Fruit fly (Drosophila melanogaster) whole organism, embryonic: Measurements from ENCODE around the gene CG8112.

ENCODE experiments used
- Abd-B ChIP-seq: fragments of 200-800 bp; sonication (Bioruptor generic); optimal IDR thresholded peaks from 2 replicates; lab custom pipeline; 2018; ENCODE audit warnings: missing biosample characterization, mild to moderate bottlenecking, missing genetic modification characterization, moderate library complexity
- Bdp1 ChIP-seq: fragments of 200-800 bp; sonication (Bioruptor generic); optimal IDR thresholded peaks from 3 replicates; lab custom pipeline; 2016; ENCODE audit warnings: missing biosample characterization, missing genetic modification characterization
- Blimp-1 ChIP-seq: fragments of 200-800 bp; sonication (Bioruptor generic); optimal IDR thresholded peaks from 3 replicates; lab custom pipeline; 2018; ENCODE audit warnings: missing biosample characterization, missing genetic modification characterization, mild to moderate bottlenecking, moderate library complexity, missing genetic modification reagents
- CG10654 ChIP-seq: fragments of 200-800 bp; sonication (Bioruptor generic); optimal IDR thresholded peaks from 2 replicates; lab custom pipeline; 2016; ENCODE audit warnings: missing biosample characterization, missing genetic modification characterization
- CG10979 ChIP-seq: fragments of 200-800 bp; sonication (Bioruptor generic); optimal IDR thresholded peaks from 2 replicates; lab custom pipeline; 2018; ENCODE audit warnings: missing biosample characterization, mild to moderate bottlenecking, missing genetic modification characterization, moderate library complexity
- CG11456 ChIP-seq: fragments of 200-800 bp; sonication (Bioruptor generic); IDR thresholded peaks from 3 replicates; pipeline ENCODE4 v1.3.6; 2022; ENCODE audit warnings: missing biosample characterization, missing genetic modification characterization
- CG13123 ChIP-seq: fragments of 200-800 bp; sonication (Bioruptor generic); optimal IDR thresholded peaks from 2 replicates; lab custom pipeline; 2016; ENCODE audit warnings: missing biosample characterization, missing genetic modification characterization
- CG13424 ChIP-seq: fragments of 200-800 bp; sonication (Bioruptor generic); optimal IDR thresholded peaks from 2 replicates; lab custom pipeline; 2019; ENCODE audit warnings: missing biosample characterization, mild to moderate bottlenecking, missing genetic modification characterization, moderate library complexity
- CG14860 ChIP-seq: fragments of 200-800 bp; sonication (Bioruptor generic); IDR thresholded peaks from 3 replicates; pipeline ENCODE4 v1.3.6; 2022; ENCODE audit warnings: missing biosample characterization, missing genetic modification characterization; ENCODE audit not compliant: partially characterized antibody
- CG15514 ChIP-seq: fragments of 200-800 bp; sonication (Bioruptor generic); optimal IDR thresholded peaks from 3 replicates; lab custom pipeline; 2017; ENCODE audit warnings: missing biosample characterization, missing genetic modification characterization, mild to moderate bottlenecking, moderate library complexity, missing genetic modification reagents
- CG17568 ChIP-seq: fragments of 200-800 bp; sonication (Bioruptor generic); optimal IDR thresholded peaks from 2 replicates; lab custom pipeline; 2018; ENCODE audit warnings: missing biosample characterization, mild to moderate bottlenecking, missing genetic modification characterization, moderate library complexity
- CG17802 ChIP-seq: fragments of 200-800 bp; sonication (Bioruptor generic); optimal IDR thresholded peaks from 2 replicates; lab custom pipeline; 2018; ENCODE audit warnings: missing biosample characterization, mild to moderate bottlenecking, missing genetic modification characterization, moderate library complexity
- CG31441 ChIP-seq: fragments of 200-800 bp; sonication (Bioruptor generic); IDR thresholded peaks from 2 replicates; pipeline ENCODE4 v1.3.6; 2022; ENCODE audit warnings: missing biosample characterization, missing genetic modification characterization
- CG3847 ChIP-seq: fragments of 200-800 bp; sonication (Bioruptor generic); IDR thresholded peaks from 2 replicates; pipeline ENCODE4 v1.3.6; 2022; ENCODE audit warnings: missing biosample characterization, missing genetic modification characterization
- CG6683 ChIP-seq: fragments of 200-800 bp; sonication (Bioruptor generic); optimal IDR thresholded peaks from 2 replicates; lab custom pipeline; 2017; ENCODE audit warnings: missing biosample characterization, mild to moderate bottlenecking, missing genetic modification characterization, missing genetic modification reagents
- CG7271 ChIP-seq: fragments of 200-800 bp; sonication (Bioruptor generic); optimal IDR thresholded peaks from 2 replicates; lab custom pipeline; 2018; ENCODE audit warnings: missing biosample characterization, mild to moderate bottlenecking, missing genetic modification characterization, moderate library complexity
- CG7556 ChIP-seq: fragments of 200-800 bp; sonication (Bioruptor generic); optimal IDR thresholded peaks from 2 replicates; lab custom pipeline; 2017; ENCODE audit warnings: missing biosample characterization, mild to moderate bottlenecking, missing genetic modification characterization
- CG9876 ChIP-seq: fragments of 200-800 bp; sonication (Bioruptor generic); optimal IDR thresholded peaks from 2 replicates; lab custom pipeline; 2016; ENCODE audit warnings: missing biosample characterization, missing genetic modification characterization
- Dip3 ChIP-seq: fragments of 200-800 bp; sonication (Bioruptor generic); optimal IDR thresholded peaks from 3 replicates; lab custom pipeline; 2016; ENCODE audit warnings: missing biosample characterization, missing genetic modification characterization
- Dp ChIP-seq: fragments of 200-800 bp; sonication (Bioruptor generic); optimal IDR thresholded peaks from 2 replicates; lab custom pipeline; 2018; ENCODE audit warnings: missing biosample characterization, mild to moderate bottlenecking, missing genetic modification characterization, moderate library complexity
- Drgx ChIP-seq: fragments of 200-800 bp; sonication (Bioruptor generic); IDR thresholded peaks from 2 replicates; pipeline ENCODE4 v1.3.6; 2022; ENCODE audit warnings: missing biosample characterization, missing genetic modification characterization
- E2f2 ChIP-seq: fragments of 200-800 bp; sonication (Bioruptor generic); IDR thresholded peaks from 2 replicates; pipeline ENCODE4 v1.3.6; 2022; ENCODE audit warnings: missing biosample characterization, missing genetic modification characterization
- Fer2 ChIP-seq: fragments of 200-800 bp; sonication (Bioruptor generic); optimal IDR thresholded peaks from 2 replicates; lab custom pipeline; 2018; ENCODE audit warnings: missing biosample characterization, mild to moderate bottlenecking, missing genetic modification characterization, moderate library complexity
- HLH3B ChIP-seq: fragments of 200-800 bp; sonication (Bioruptor generic); IDR thresholded peaks from 2 replicates; pipeline ENCODE4 v1.3.6; 2022; ENCODE audit warnings: missing biosample characterization, missing genetic modification characterization
- HLH4C ChIP-seq: fragments of 200-800 bp; sonication (Bioruptor generic); IDR thresholded peaks from 3 replicates; pipeline ENCODE4 v1.3.6; 2022; ENCODE audit warnings: missing biosample characterization, missing genetic modification characterization; ENCODE audit not compliant: partially characterized antibody
- NfI ChIP-seq: fragments of 200-800 bp; sonication (Bioruptor generic); optimal IDR thresholded peaks from 3 replicates; lab custom pipeline; 2018; ENCODE audit warnings: missing biosample characterization, mild to moderate bottlenecking, missing genetic modification characterization, moderate library complexity
- Rx ChIP-seq: fragments of 200-800 bp; sonication (Bioruptor generic); IDR thresholded peaks from 2 replicates; pipeline ENCODE4 v1.3.6; 2022; ENCODE audit warnings: missing biosample characterization, missing genetic modification characterization
- Sin3A ChIP-seq: fragments of >200 bp; optimal IDR thresholded peaks from 2 replicates; lab custom pipeline; 2018
- Sox102F ChIP-seq: fragments of 200-800 bp; sonication (Bioruptor generic); optimal IDR thresholded peaks from 2 replicates; lab custom pipeline; 2018; ENCODE audit warnings: missing biosample characterization, mild to moderate bottlenecking, missing genetic modification characterization, moderate library complexity
- TFAM ChIP-seq: fragments of 200-800 bp; sonication (Bioruptor generic); optimal IDR thresholded peaks from 2 replicates; lab custom pipeline; 2017; ENCODE audit warnings: missing biosample characterization, missing genetic modification characterization, inconsistent platforms
- Trl ChIP-seq, 3 experiments: fragments of >200 bp in 2 of 3; fragments of 200-800 bp in 1 of 3; sonication (Bioruptor generic) in 1 of 3; optimal IDR thresholded peaks; 2 replicates in 1 of 3; 3 replicates in 2 of 3; lab custom pipeline; 2016 to 2017; ENCODE audit warnings: missing biosample characterization in 1 of 3, missing genetic modification characterization in 1 of 3
- Usf ChIP-seq: fragments of 200-800 bp; sonication (Bioruptor generic); optimal IDR thresholded peaks from 2 replicates; lab custom pipeline; 2017; ENCODE audit warnings: missing genotype, missing biosample characterization, missing genetic modification characterization
- Vsx1 ChIP-seq: fragments of 200-800 bp; sonication (Bioruptor generic); optimal IDR thresholded peaks from 2 replicates; lab custom pipeline; 2017; ENCODE audit warnings: missing biosample characterization, mild to moderate bottlenecking, missing genetic modification characterization, missing genetic modification reagents
- YL-1 ChIP-seq: fragments of 200-800 bp; sonication (Bioruptor generic); optimal IDR thresholded peaks from 3 replicates; lab custom pipeline; 2017; ENCODE audit warnings: missing biosample characterization, mild to moderate bottlenecking, missing genetic modification characterization
- ab ChIP-seq: fragments of 200-800 bp; sonication (Bioruptor generic); optimal IDR thresholded peaks from 2 replicates; lab custom pipeline; 2016; ENCODE audit warnings: missing biosample characterization, missing genetic modification characterization
- h ChIP-seq: fragments of >200 bp; optimal IDR thresholded peaks from 2 replicates; lab custom pipeline; 2017
- ken ChIP-seq: fragments of 200-800 bp; sonication (Bioruptor generic); IDR thresholded peaks from 3 replicates; pipeline ENCODE4 v1.3.6; 2022; ENCODE audit warnings: missing biosample characterization, missing genetic modification characterization
- lab ChIP-seq: fragments of 200-800 bp; sonication (Bioruptor generic); optimal IDR thresholded peaks from 3 replicates; lab custom pipeline; 2017; ENCODE audit warnings: missing biosample characterization, missing genetic modification characterization, mild to moderate bottlenecking, moderate library complexity, missing genetic modification reagents
- lola ChIP-seq, 3 experiments: fragments of >200 bp in 2 of 3; fragments of 200-800 bp in 1 of 3; sonication (Bioruptor generic) in 1 of 3; optimal IDR thresholded peaks; 2 replicates each; lab custom pipeline; 2017 to 2019; ENCODE audit warnings: missing biosample characterization in 3 of 3, missing genetic modification characterization in 3 of 3, mild to moderate bottlenecking in 1 of 3, moderate library complexity in 1 of 3
- oc ChIP-seq: fragments of 200-800 bp; sonication (Bioruptor generic); optimal IDR thresholded peaks from 2 replicates; lab custom pipeline; 2018; ENCODE audit warnings: missing biosample characterization, mild to moderate bottlenecking, missing genetic modification characterization, moderate library complexity
- peb ChIP-seq: fragments of 200-800 bp; sonication (Bioruptor generic); IDR thresholded peaks from 2 replicates; pipeline ENCODE4 v1.3.6; 2022; ENCODE audit warnings: missing biosample characterization, missing genetic modification characterization
- ranshi ChIP-seq: fragments of 200-800 bp; sonication (Bioruptor generic); IDR thresholded peaks from 2 replicates; pipeline ENCODE4 v1.3.6; 2022; ENCODE audit warnings: missing biosample characterization, missing genetic modification characterization
- salm ChIP-seq: fragments of 200-800 bp; sonication (Bioruptor generic); optimal IDR thresholded peaks from 2 replicates; lab custom pipeline; 2018; ENCODE audit warnings: missing biosample characterization, mild to moderate bottlenecking, missing genetic modification characterization
- seq ChIP-seq: fragments of 200-800 bp; sonication (Bioruptor generic); IDR thresholded peaks from 2 replicates; pipeline ENCODE4 v1.3.6; 2022; ENCODE audit warnings: missing biosample characterization, missing genetic modification characterization
- tna ChIP-seq: fragments of 200-800 bp; sonication (Bioruptor generic); IDR thresholded peaks from 2 replicates; pipeline ENCODE4 v1.3.6; 2022; ENCODE audit warnings: missing biosample characterization, missing genetic modification characterization; ENCODE audit not compliant: partially characterized antibody
- vnd ChIP-seq: fragments of 200-800 bp; sonication (Bioruptor generic); IDR thresholded peaks from 3 replicates; pipeline ENCODE4 v1.3.6; 2022; ENCODE audit warnings: missing biosample characterization, missing genetic modification characterization; ENCODE audit not compliant: partially characterized antibody
- z ChIP-seq: fragments of 200-800 bp; sonication (Bioruptor generic); IDR thresholded peaks from 3 replicates; pipeline ENCODE4 v1.3.6; 2022; ENCODE audit warnings: missing biosample characterization, missing genetic modification characterization
- zfh1 ChIP-seq: fragments of 200-800 bp; sonication (Bioruptor generic); IDR thresholded peaks from 3 replicates; pipeline ENCODE4 v1.3.6; 2022; ENCODE audit warnings: missing biosample characterization, missing genetic modification characterization

CG8112 gene

DNA sequence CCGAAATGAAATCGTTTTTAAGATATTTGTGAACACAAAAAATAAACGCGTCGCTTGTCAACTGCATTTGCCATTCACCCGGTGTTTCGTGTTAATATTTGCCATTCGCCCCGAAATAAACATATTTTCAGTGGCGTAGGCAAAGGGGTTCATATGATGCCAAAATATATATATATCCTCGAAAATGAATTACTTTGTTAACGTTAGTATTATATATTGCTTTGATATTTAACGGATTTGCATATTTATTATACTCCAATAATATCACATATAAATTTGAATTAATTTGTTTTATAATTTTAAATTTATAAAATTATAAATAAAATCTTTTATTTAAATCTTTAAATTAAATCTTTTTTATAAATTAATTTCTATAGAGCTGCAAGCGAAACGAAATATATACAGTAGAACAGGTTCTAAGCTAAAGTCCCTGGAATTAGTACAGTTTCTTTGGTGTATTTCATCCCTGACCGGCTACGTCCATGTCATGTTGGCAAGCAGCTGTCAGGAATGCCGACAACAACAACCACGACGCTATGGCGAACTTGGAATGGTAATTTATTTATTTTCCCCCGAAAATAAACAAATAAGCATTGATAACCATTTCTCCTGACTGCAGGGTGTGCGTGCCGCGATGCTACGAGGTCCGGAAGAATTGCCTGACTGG lies 19.0 kb downstream of the CG8112 start, which contains the start of the genes M1BP and CG8202 (continued):
- TF ChIP-seq CG10979: peak; percentile 93
- peak; percentile 58 for TF ChIP-seq HLH3B (GFP tag; lab: Robert Waterston, UW)
- TF ChIP-seq Trl (optimal IDR thresholded peaks at IDR 0.05; lab: Kevin White, UChicago): no peak
- peak; percentile 34 for TF ChIP-seq Trl (GFP tag; optimal IDR thresholded peaks at IDR 0.05; lab: Kevin White, UChicago)
- TF ChIP-seq vnd (GFP tag; lab: Robert Waterston, UW): no peak
- TF ChIP-seq salm (tag; lab: Kevin White, UChicago): peak; percentile 81
- peak; percentile 87 for TF ChIP-seq Usf (GFP tag; lab: Kevin White, UChicago)
- peak; percentile 96 for TF ChIP-seq CG13424 (tag; lab: Kevin White, UChicago)
- TF ChIP-seq CG31441 (GFP tag; lab: Robert Waterston, UW): no peak; the same call in 1 of the 2 replicates
- peak; percentile 84 for TF ChIP-seq Blimp-1 (GFP tag; lab: Kevin White, UChicago)
- TF ChIP-seq Vsx1 (GFP tag; lab: Kevin White, UChicago): no peak
- no peak for TF ChIP-seq TFAM (GFP tag; lab: Kevin White, UChicago)
- TF ChIP-seq Bdp1 (GFP tag; lab: Kevin White, UChicago): no peak
- TF ChIP-seq NfI (GFP tag; lab: Kevin White, UChicago): peak; percentile 92
- no peak for TF ChIP-seq peb (GFP tag; lab: Robert Waterston, UW)
- TF ChIP-seq CG15514: peak; percentile 56
- peak; percentile 31 for TF ChIP-seq CG17802 (tag; lab: Kevin White, UChicago)
- TF ChIP-seq CG14860 (GFP tag; lab: Robert Waterston, UW): no peak
- peak; percentile 44 for TF ChIP-seq CG9876 (GFP tag; lab: Kevin White, UChicago)
- TF ChIP-seq CG10654: peak; percentile 85
- TF ChIP-seq seq (GFP tag; lab: Robert Waterston, UW): peak; percentile 65; the same call in 1 of the 2 replicates
- TF ChIP-seq Drgx (GFP tag; lab: Robert Waterston, UW): peak; percentile 74
- peak in 1 of 3 experiments; percentile 96 for TF ChIP-seq lola (GFP tag; optimal IDR thresholded peaks at IDR 0.05; lab: Kevin White, UChicago)
- TF ChIP-seq ken (GFP tag; lab: Robert Waterston, UW): peak; percentile 78; the same call in 2 of the 3 replicates
- peak; percentile 96 for TF ChIP-seq CG7556 (GFP tag; lab: Kevin White, UChicago)
- peak; percentile 83; the same call in 2 of the 3 replicates for TF ChIP-seq zfh1 (GFP tag; lab: Robert Waterston, UW)
- TF ChIP-seq oc: no peak
- no peak for TF ChIP-seq lab (GFP tag; lab: Kevin White, UChicago)
- TF ChIP-seq E2f2: no peak; the same call in 1 of the 2 replicates
- peak; percentile 35 for TF ChIP-seq CG7271 (tag; lab: Kevin White, UChicago)
- TF ChIP-seq CG11456 (GFP tag; lab: Robert Waterston, UW): peak; percentile 83
- TF ChIP-seq tna (GFP tag; lab: Robert Waterston, UW): no peak
- TF ChIP-seq Abd-B: peak; percentile 87
- TF ChIP-seq CG3847: peak; percentile 79
- peak; percentile 91 for TF ChIP-seq Sox102F (GFP tag; lab: Kevin White, UChicago)
- peak; percentile 86 for TF ChIP-seq CG6683 (GFP tag; lab: Kevin White, UChicago)
- TF ChIP-seq Dp (GFP tag; lab: Kevin White, UChicago): peak; percentile 2
- TF ChIP-seq Dip3: peak; percentile 13
- TF ChIP-seq CG13123 (GFP tag; lab: Kevin White, UChicago): peak; percentile 73
- no peak for TF ChIP-seq CG17568 (GFP tag; lab: Kevin White, UChicago)
- no peak for TF ChIP-seq z (GFP tag; lab: Robert Waterston, UW)
- peak; percentile 85 for TF ChIP-seq YL-1 (GFP tag; lab: Kevin White, UChicago)
- 0 out of 2 replicates have a peak, but pooled peaks have one; percentile 40 for TF ChIP-seq Rx
- TF ChIP-seq h (lab: Kevin White, UChicago): no peak
- TF ChIP-seq ranshi: peak; percentile 92
- peak; percentile 85 for TF ChIP-seq Fer2
- TF ChIP-seq Sin3A (lab: Kevin White, UChicago): no peak
- TF ChIP-seq ab (GFP tag; lab: Kevin White, UChicago): peak; percentile 50
- TF ChIP-seq HLH4C (GFP tag; lab: Robert Waterston, UW): no peak
